Fruit fly (Drosophila melanogaster): ENCODE results near the gene t-cup.

t-cup gene

DNA sequence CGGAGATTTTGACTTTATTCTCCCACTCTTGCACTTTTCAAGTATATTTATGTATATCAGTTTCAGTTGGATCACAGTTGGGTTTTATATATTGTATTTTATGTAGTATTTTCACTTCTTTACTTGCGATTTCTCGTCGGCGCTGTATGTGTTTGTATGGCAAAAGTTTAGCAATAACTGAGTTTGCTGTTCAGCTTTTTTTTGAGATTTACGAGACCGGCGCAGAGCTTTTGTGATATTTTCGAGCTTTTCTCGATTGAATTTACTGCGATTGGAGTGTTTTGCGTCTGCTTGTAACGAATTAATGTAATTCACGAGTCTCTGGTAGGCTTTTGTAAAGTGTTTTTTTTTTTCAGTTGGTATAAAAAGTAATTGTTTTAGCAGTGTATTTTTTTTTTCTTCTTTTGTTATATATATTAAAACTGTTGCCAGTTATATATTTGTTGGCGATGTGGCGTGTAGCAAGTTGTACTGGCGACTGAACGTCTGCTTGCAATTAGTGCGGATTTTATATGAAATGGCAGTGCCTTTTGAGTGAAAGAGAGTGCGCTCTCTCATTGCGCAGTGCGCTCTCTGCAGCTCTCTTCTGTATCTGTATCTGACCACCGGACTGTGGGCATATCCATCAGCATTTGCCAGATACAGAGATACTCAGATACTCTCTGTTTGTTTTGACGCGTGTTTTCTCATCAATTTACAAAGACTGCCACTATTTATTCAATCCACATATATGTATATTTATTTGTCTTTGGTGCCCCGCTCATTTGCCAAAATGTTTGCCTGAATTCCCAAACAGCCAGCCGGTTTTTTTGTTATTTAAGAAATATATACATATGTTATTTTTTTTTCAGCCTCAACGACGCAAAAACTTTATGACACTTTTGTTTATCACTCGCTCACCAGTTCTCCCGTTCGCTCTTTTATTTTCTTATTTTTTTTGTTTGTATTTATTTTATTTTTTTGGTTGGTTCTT, 36.1 kb downstream of the t-cup start (continued):
- TF ChIP-seq CG6854 (GFP tag; optimal IDR thresholded peaks at IDR 0.05) (peak; percentile 83), CG15514 (GFP tag; optimal IDR thresholded peaks at IDR 0.05) (peak; percentile 82), CG4820 (GFP tag; optimal IDR thresholded peaks at IDR 0.05) (no peak), sc (optimal IDR thresholded peaks at IDR 0.05) (no peak), sc (GFP tag; optimal IDR thresholded peaks at IDR 0.05) (peak; percentile 13), Drgx (GFP tag; IDR thresholded peaks at IDR 0.05) (0 out of 2 replicates have a peak, but pooled peaks have one; percentile 47), phol (tag; optimal IDR thresholded peaks at IDR 0.05) (no peak), Abd-B (GFP tag; optimal IDR thresholded peaks at IDR 0.05) (no peak), br (optimal IDR thresholded peaks at IDR 0.05) (no peak), CG14965 (GFP tag; optimal IDR thresholded peaks at IDR 0.05; ENCODE audit: borderline replicate concordance) (no peak), CG6654 (GFP tag; optimal IDR thresholded peaks at IDR 0.05) (no peak), Mrtf (GFP tag; IDR thresholded peaks at IDR 0.05) (no peak), Lhr (GFP tag; optimal IDR thresholded peaks at IDR 0.05) (no peak), CG3163 (GFP tag; optimal IDR thresholded peaks at IDR 0.05) (peak; percentile 75), CG7745 (tag; optimal IDR thresholded peaks at IDR 0.05) (peak; percentile 15), Xbp1 (GFP tag; optimal IDR thresholded peaks at IDR 0.05) (no peak), kah (GFP tag; optimal IDR thresholded peaks at IDR 0.05) (peak; percentile 78), CG1024 (GFP tag; IDR thresholded peaks at IDR 0.05) (peak; percentile 38; the same call in 1 of the 2 replicates), CG12744 (GFP tag; optimal IDR thresholded peaks at IDR 0.05) (peak; percentile 52), cas (GFP tag; IDR thresholded peaks at IDR 0.05) (peak; percentile 41; the same call in 1 of the 2 replicates), CG7987 (GFP tag; optimal IDR thresholded peaks at IDR 0.05) (peak; percentile 67), gsb-n (tag; optimal IDR thresholded peaks at IDR 0.05) (no peak), cad (GFP tag; optimal IDR thresholded peaks at IDR 0.05) (no peak), tin (GFP tag; optimal IDR thresholded peaks at IDR 0.05) (no peak), NfI (GFP tag; optimal IDR thresholded peaks at IDR 0.05) (peak; percentile 47), Scr (GFP tag; IDR thresholded peaks at IDR 0.05; ENCODE audit: partially characterized antibody) (peak; percentile 27; the same call in 1 of the 2 replicates), D (optimal IDR thresholded peaks at IDR 0.05) (no peak), D (GFP tag; optimal IDR thresholded peaks at IDR 0.05) (peak; percentile 38), CG30403 (GFP tag; optimal IDR thresholded peaks at IDR 0.05) (no peak), H2.0 (GFP tag; IDR thresholded peaks at IDR 0.05) (no peak), cato (GFP tag; optimal IDR thresholded peaks at IDR 0.05; ENCODE audit: borderline replicate concordance) (no peak), tup (GFP tag; optimal IDR thresholded peaks at IDR 0.05) (peak; percentile 13), CG12219 (GFP tag; optimal IDR thresholded peaks at IDR 0.05) (peak; percentile 55), lilli (GFP tag; optimal IDR thresholded peaks at IDR 0.05) (no peak), zfh2 (GFP tag; optimal IDR thresholded peaks at IDR 0.05) (no peak), CG13424 (tag; optimal IDR thresholded peaks at IDR 0.05) (peak; percentile 41), Hr39 (optimal IDR thresholded peaks at IDR 0.05) (no peak), Oaz (GFP tag; IDR thresholded peaks at IDR 0.05) (no peak), yki (optimal IDR thresholded peaks at IDR 0.05) (peak; percentile 99), CG8478 (optimal IDR thresholded peaks at IDR 0.05) (no peak), da (GFP tag; optimal IDR thresholded peaks at IDR 0.05) (no peak), Dll (GFP tag; IDR thresholded peaks at IDR 0.05; ENCODE audit: partially characterized antibody) (0 out of 4 replicates have a peak, but pooled peaks have one; percentile 43), hb (GFP tag; IDR thresholded peaks at IDR 0.05; ENCODE audit: partially characterized antibody) (no peak), Bdp1 (GFP tag; optimal IDR thresholded peaks at IDR 0.05) (peak; percentile 14), GATAe (GFP tag; conservative IDR thresholded peaks at IDR 0.05) (no peak), Hsf (GFP tag; optimal IDR thresholded peaks at IDR 0.05) (no peak), psq (GFP tag; optimal IDR thresholded peaks at IDR 0.05) (no peak), dati (GFP tag; IDR thresholded peaks at IDR 0.05) (no peak), CG30431 (GFP tag; optimal IDR thresholded peaks at IDR 0.05) (no peak), Bgb (GFP tag; IDR thresholded peaks at IDR 0.05; ENCODE audit: partially characterized antibody) (peak; percentile 48; the same call in 1 of the 2 replicates)
